Worm (Caenorhabditis elegans) whole organism, young adult: ENCODE results near the gene inpp-5K.

Source experiments
- B0019.2 ChIP-seq: fragments of 200-800 bp; sonication (Bioruptor generic); conservative IDR thresholded peaks from 2 replicates; pipeline ENCODE4 v1.3.6; 2022; ENCODE audit warnings: missing genetic modification reagents, missing genetic modification characterization, missing compliant biosample characterization
- B0035.1 ChIP-seq: sonication (generic microtip); optimal IDR thresholded peaks from 2 replicates; lab custom pipeline; 2016; ENCODE audit warnings: missing genetic modification characterization, mild to moderate bottlenecking, missing compliant biosample characterization, missing genotype, missing genetic modification reagents
- B0261.1 ChIP-seq: sonication (generic microtip); optimal IDR thresholded peaks from 2 replicates; lab custom pipeline; 2016; ENCODE audit warnings: mild to moderate bottlenecking, missing genetic modification characterization, moderate library complexity, missing compliant biosample characterization
- C06A6.2 ChIP-seq: fragments of 200-800 bp; sonication (Bioruptor generic); conservative IDR thresholded peaks from 2 replicates; pipeline ENCODE4 v1.3.6; 2022; ENCODE audit warnings: missing genetic modification characterization, missing compliant biosample characterization
- C17E4.6 ChIP-seq: fragments of 200-800 bp; sonication (Bioruptor generic); IDR thresholded peaks from 2 replicates; pipeline ENCODE4 v1.3.6; 2022; ENCODE audit warnings: missing genetic modification reagents, missing genetic modification characterization, missing compliant biosample characterization
- D2030.7 ChIP-seq: fragments of 200-800 bp; sonication (Bioruptor generic); IDR thresholded peaks from 2 replicates; pipeline ENCODE4 v1.3.6; 2022; ENCODE audit warnings: missing genetic modification reagents, missing genetic modification characterization, missing compliant biosample characterization
- F22D6.2 ChIP-seq: sonication (generic microtip); optimal IDR thresholded peaks from 2 replicates; lab custom pipeline; 2016; ENCODE audit warnings: mild to moderate bottlenecking, missing genetic modification characterization, missing compliant biosample characterization
- F23B12.7 ChIP-seq: sonication (generic microtip); optimal IDR thresholded peaks from 2 replicates; lab custom pipeline; 2017; ENCODE audit warnings: missing genetic modification characterization, mild to moderate bottlenecking, missing compliant biosample characterization, antibody characterized with exemption, moderate library complexity; ENCODE audit not compliant: insufficient read depth
- F37B4.10 ChIP-seq: fragments of 200-800 bp; sonication (Bioruptor generic); IDR thresholded peaks from 2 replicates; pipeline ENCODE4 v1.3.6; 2022; ENCODE audit warnings: missing genetic modification characterization, missing compliant biosample characterization
- F49E8.2 ChIP-seq: sonication (generic microtip); optimal IDR thresholded peaks from 3 replicates; lab custom pipeline; 2017; ENCODE audit warnings: missing genetic modification characterization, mild to moderate bottlenecking, missing compliant biosample characterization, antibody characterized with exemption, moderate library complexity; ENCODE audit not compliant: insufficient read depth
- K12H6.12 ChIP-seq: fragments of 200-800 bp; sonication (Bioruptor generic); optimal IDR thresholded peaks from 2 replicates; lab custom pipeline; 2018; ENCODE audit warnings: mild to moderate bottlenecking, missing genetic modification characterization, missing compliant biosample characterization
- T07F8.4 ChIP-seq: sonication (generic microtip); optimal IDR thresholded peaks from 2 replicates; lab custom pipeline; 2016; ENCODE audit warnings: mild to moderate bottlenecking, missing genetic modification characterization, moderate library complexity, missing compliant biosample characterization
- Y53G8AR.9 ChIP-seq: fragments of 200-800 bp; sonication (Bioruptor generic); conservative IDR thresholded peaks from 2 replicates; pipeline ENCODE4 v1.3.6; 2022; ENCODE audit warnings: missing genetic modification reagents, missing genetic modification characterization, missing compliant biosample characterization
- Y56A3A.18 ChIP-seq: fragments of 200-800 bp; sonication (Bioruptor generic); IDR thresholded peaks from 2 replicates; pipeline ENCODE4 v1.3.6; 2022; ENCODE audit warnings: missing genetic modification reagents, missing genetic modification characterization, missing compliant biosample characterization
- Y67H2A.10 ChIP-seq: fragments of 200-800 bp; sonication (Bioruptor generic); conservative IDR thresholded peaks from 2 replicates; pipeline ENCODE4 v1.3.6; 2022; ENCODE audit warnings: missing genetic modification reagents, missing genetic modification characterization, missing compliant biosample characterization
- Y79H2A.3 ChIP-seq: fragments of 200-800 bp; sonication (Bioruptor generic); conservative IDR thresholded peaks from 2 replicates; pipeline ENCODE4 v1.3.6; 2022; ENCODE audit warnings: missing genetic modification reagents, missing genetic modification characterization, missing compliant biosample characterization
- Y95B8A.8 ChIP-seq: fragments of 200-800 bp; sonication (Bioruptor generic); IDR thresholded peaks from 2 replicates; pipeline ENCODE4 v1.3.6; 2022; ENCODE audit warnings: missing genetic modification reagents, missing genetic modification characterization, missing compliant biosample characterization
- ama-1 ChIP-seq, 3 experiments: fragments of 150-350 bp in 1 of 3; sonication (generic microtip) in 2 of 3; optimal IDR thresholded peaks; 2 replicates each; lab custom pipeline; 2014 to 2018; ENCODE audit warnings: missing biosample characterization in 2 of 3, missing genetic modification characterization in 2 of 3, missing genetic modification reagents in 2 of 3
- attf-3 ChIP-seq: fragments of 200-800 bp; sonication (Bioruptor generic); conservative IDR thresholded peaks from 2 replicates; pipeline ENCODE4 v1.3.6; 2022; ENCODE audit warnings: missing genetic modification reagents, missing genetic modification characterization, missing compliant biosample characterization
- attf-5 ChIP-seq: fragments of 200-800 bp; sonication (Bioruptor generic); optimal IDR thresholded peaks from 2 replicates; lab custom pipeline; 2018; ENCODE audit warnings: mild to moderate bottlenecking, missing genetic modification characterization, missing compliant biosample characterization
- ceh-40 ChIP-seq: fragments of 200-800 bp; sonication (Bioruptor generic); IDR thresholded peaks from 2 replicates; pipeline ENCODE4 v1.3.6; 2022; ENCODE audit warnings: missing genetic modification characterization, missing compliant biosample characterization
- dpl-1 ChIP-seq: fragments of 150-350 bp; optimal IDR thresholded peaks from 2 replicates; lab custom pipeline; 2014; ENCODE audit warnings: missing biosample characterization, missing genetic modification reagents, missing genetic modification characterization
- egl-18 ChIP-seq: fragments of 200-800 bp; sonication (Bioruptor generic); IDR thresholded peaks from 2 replicates; pipeline ENCODE4 v1.3.6; 2022; ENCODE audit warnings: missing genetic modification reagents, missing genetic modification characterization, missing compliant biosample characterization
- ets-4 ChIP-seq: fragments of 200-800 bp; sonication (Bioruptor generic); optimal IDR thresholded peaks from 2 replicates; lab custom pipeline; 2018; ENCODE audit warnings: mild to moderate bottlenecking, missing genetic modification characterization, missing compliant biosample characterization
- fkh-3 ChIP-seq: sonication (generic microtip); optimal IDR thresholded peaks from 2 replicates; lab custom pipeline; 2016; ENCODE audit warnings: mild to moderate bottlenecking, missing genetic modification characterization, missing compliant biosample characterization
- gei-17 ChIP-seq: fragments of 200-800 bp; sonication (Bioruptor generic); optimal IDR thresholded peaks from 2 replicates; lab custom pipeline; 2018; ENCODE audit warnings: mild to moderate bottlenecking, missing genetic modification characterization, missing compliant biosample characterization
- hmg-1.2 ChIP-seq: fragments of 200-800 bp; sonication (Bioruptor generic); IDR thresholded peaks from 2 replicates; pipeline ENCODE4 v1.3.6; 2022; ENCODE audit warnings: missing genetic modification reagents, missing genetic modification characterization, missing compliant biosample characterization
- hsf-1 ChIP-seq: fragments of 200-800 bp; sonication (Bioruptor generic); IDR thresholded peaks from 2 replicates; pipeline ENCODE4 v1.3.6; 2022; ENCODE audit warnings: missing genetic modification reagents, missing genetic modification characterization, missing compliant biosample characterization
- lin-26 ChIP-seq: fragments of 200-800 bp; sonication (Bioruptor generic); IDR thresholded peaks from 2 replicates; pipeline ENCODE4 v1.3.6; 2022; ENCODE audit warnings: missing genetic modification reagents, missing genetic modification characterization, missing compliant biosample characterization
- lin-35 ChIP-seq, 3 experiments: fragments of 150-350 bp in 2 of 3; sonication (generic microtip) in 1 of 3; optimal IDR thresholded peaks; 2 replicates each; lab custom pipeline; 2014 to 2018; ENCODE audit warnings: missing biosample characterization in 3 of 3, missing genetic modification characterization in 3 of 3, missing genetic modification reagents in 3 of 3
- lin-40 ChIP-seq: sonication (generic microtip); optimal IDR thresholded peaks from 2 replicates; lab custom pipeline; 2016; ENCODE audit warnings: missing genetic modification characterization, mild to moderate bottlenecking, missing compliant biosample characterization, missing genotype, missing genetic modification reagents
- lin-54 ChIP-seq: fragments of 200-800 bp; sonication (Bioruptor generic); optimal IDR thresholded peaks from 2 replicates; lab custom pipeline; 2018; ENCODE audit warnings: mild to moderate bottlenecking, missing genetic modification characterization, missing compliant biosample characterization
- lsl-1 ChIP-seq: fragments of 200-800 bp; sonication (Bioruptor generic); optimal IDR thresholded peaks from 2 replicates; lab custom pipeline; 2018; ENCODE audit warnings: mild to moderate bottlenecking, missing genetic modification characterization, moderate library complexity, missing compliant biosample characterization
- madf-10 ChIP-seq: sonication (generic microtip); optimal IDR thresholded peaks from 2 replicates; lab custom pipeline; 2016; ENCODE audit warnings: mild to moderate bottlenecking, missing genetic modification characterization, missing compliant biosample characterization
- madf-8 ChIP-seq: fragments of 200-800 bp; sonication (Bioruptor generic); conservative IDR thresholded peaks from 2 replicates; pipeline ENCODE4 v1.3.6; 2022; ENCODE audit warnings: missing genetic modification reagents, missing genetic modification characterization, missing compliant biosample characterization
- mxl-1 ChIP-seq: sonication (generic microtip); optimal IDR thresholded peaks from 2 replicates; lab custom pipeline; 2016; ENCODE audit warnings: missing genetic modification characterization, missing compliant biosample characterization
- nhr-179 ChIP-seq: sonication (generic microtip); optimal IDR thresholded peaks from 2 replicates; lab custom pipeline; 2016; ENCODE audit warnings: mild to moderate bottlenecking, missing genetic modification characterization, missing compliant biosample characterization
- rec-8 ChIP-seq, 2 experiments: sonication (generic microtip); optimal IDR thresholded peaks; 2 replicates each; lab custom pipeline; 2016; ENCODE audit warnings: mild to moderate bottlenecking in 2 of 2, missing genetic modification characterization in 2 of 2, missing genetic modification reagents in 2 of 2, missing genotype in 2 of 2, missing biosample characterization in 1 of 2, missing compliant biosample characterization in 1 of 2, moderate library complexity in 1 of 2
- snpc-1.3 ChIP-seq: sonication (generic microtip); optimal IDR thresholded peaks from 2 replicates; lab custom pipeline; 2017; ENCODE audit warnings: missing genetic modification characterization, mild to moderate bottlenecking, missing compliant biosample characterization, antibody characterized with exemption, moderate library complexity, missing genotype, missing genetic modification reagents; ENCODE audit not compliant: insufficient read depth
- snpc-3.4 ChIP-seq: sonication (generic microtip); optimal IDR thresholded peaks from 2 replicates; lab custom pipeline; 2017; ENCODE audit warnings: missing genetic modification characterization, mild to moderate bottlenecking, missing compliant biosample characterization, antibody characterized with exemption, moderate library complexity, missing genotype, missing genetic modification reagents
- snpc-4 ChIP-seq, 5 experiments: fragments of 150-350 bp in 1 of 5; sonication (generic microtip) in 4 of 5; optimal IDR thresholded peaks; 2 replicates each; lab custom pipeline; 2014 to 2018; ENCODE audit warnings: missing genetic modification characterization in 5 of 5, missing biosample characterization in 3 of 5, antibody characterized with exemption in 2 of 5, mild to moderate bottlenecking in 2 of 5, missing compliant biosample characterization in 2 of 5, missing genotype in 2 of 5, moderate library complexity in 2 of 5, missing genetic modification reagents in 1 of 5
- sptf-2 ChIP-seq: fragments of 200-800 bp; sonication (Bioruptor generic); optimal IDR thresholded peaks from 2 replicates; lab custom pipeline; 2018; ENCODE audit warnings: mild to moderate bottlenecking, missing genetic modification characterization, missing compliant biosample characterization
- tbx-9 ChIP-seq: sonication (generic microtip); optimal IDR thresholded peaks from 2 replicates; lab custom pipeline; 2016; ENCODE audit warnings: borderline replicate concordance, missing genetic modification characterization, inconsistent platforms, missing compliant biosample characterization
- zim-3 ChIP-seq: sonication (generic microtip); optimal IDR thresholded peaks from 2 replicates; lab custom pipeline; 2017; ENCODE audit warnings: mild to moderate bottlenecking, missing genetic modification characterization, moderate library complexity, missing compliant biosample characterization
- ztf-28 ChIP-seq: fragments of 200-800 bp; sonication (Bioruptor generic); IDR thresholded peaks from 2 replicates; pipeline ENCODE4 v1.3.6; 2022; ENCODE audit warnings: missing genetic modification reagents, missing genetic modification characterization, missing compliant biosample characterization

Gene inpp-5K

DNA sequence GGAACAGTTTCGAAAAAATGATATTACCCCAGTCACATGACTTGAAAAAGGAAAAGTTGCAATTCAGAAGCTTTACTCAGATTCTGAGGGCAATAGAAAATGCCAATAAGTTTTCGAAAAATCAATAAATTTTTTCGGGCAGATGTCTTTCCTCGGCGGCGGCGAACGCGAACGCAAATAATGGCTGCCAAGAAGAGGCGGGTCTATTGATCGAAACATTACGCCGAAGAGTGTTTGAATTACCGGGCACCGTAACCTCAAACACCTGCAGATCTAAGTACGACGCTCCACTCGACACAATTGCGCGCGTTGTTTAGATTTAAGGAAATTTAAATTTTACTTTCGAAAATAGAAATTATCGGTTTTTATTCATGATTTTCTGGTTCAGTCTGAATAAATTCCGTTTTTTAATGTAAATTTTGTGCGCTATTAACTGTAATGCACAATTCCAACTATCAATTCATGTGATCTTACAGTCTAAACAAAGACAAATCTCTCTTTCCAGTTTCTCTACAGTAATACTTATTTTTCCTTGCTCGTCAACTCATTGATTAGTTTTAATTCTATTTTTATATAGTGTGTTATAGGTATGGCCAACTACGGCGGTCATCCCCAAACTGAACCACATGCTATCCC is 2.8 kb upstream of the inpp-5K start, which contains the start of gene prp-8 (continued):
- TF ChIP-seq lsl-1, result peak; percentile 86
- peak; percentile 99 for TF ChIP-seq attf-3 (GFP tag; lab: Robert Waterston, UW)
- TF ChIP-seq madf-10, result peak; percentile 80
- TF ChIP-seq rec-8 (tag; optimal IDR thresholded peaks at IDR 0.05; lab: Kevin White, UChicago), result no peak
- TF ChIP-seq hmg-1.2, result peak; percentile 60
- TF ChIP-seq mxl-1 (tag; lab: Kevin White, UChicago), result no peak
- peak; percentile 3 for TF ChIP-seq snpc-1.3 (tag; lab: Kevin White, UChicago)
- no peak for TF ChIP-seq ztf-28
- TF ChIP-seq lin-26, result no peak
- no peak for TF ChIP-seq C06A6.2 (GFP tag; lab: Robert Waterston, UW)
- TF ChIP-seq K12H6.12, result peak; percentile 72
- TF ChIP-seq T07F8.4, result no peak
- TF ChIP-seq snpc-3.4 (tag; lab: Kevin White, UChicago), result peak; percentile 18
- peak; percentile 98 for TF ChIP-seq attf-5 (GFP tag; lab: Kevin White, UChicago)
- TF ChIP-seq fkh-3 (tag; lab: Kevin White, UChicago), result no peak
- 0 out of 2 replicates have a peak, but pooled peaks have one; percentile 9 for TF ChIP-seq B0019.2
- TF ChIP-seq B0261.1 (tag; lab: Kevin White, UChicago), result peak; percentile 15
- TF ChIP-seq sptf-2, result no peak
- TF ChIP-seq dpl-1, result peak; percentile 79
- peak; percentile 80 for TF ChIP-seq F23B12.7 (tag; lab: Kevin White, UChicago)
- TF ChIP-seq gei-17 (GFP tag; lab: Kevin White, UChicago), result no peak
- TF ChIP-seq lin-54, result peak; percentile 95
- peak; percentile 19 for TF ChIP-seq snpc-4 (GFP tag; optimal IDR thresholded peaks at IDR 0.05; lab: Kevin White, UChicago)
- TF ChIP-seq snpc-4 (tag; optimal IDR thresholded peaks at IDR 0.05; lab: Kevin White, UChicago), result peak in 3 of 4 experiments; percentile 37 to 59 (median 45)
- peak; percentile 46 for TF ChIP-seq D2030.7 (GFP tag; lab: Robert Waterston, UW)
- no peak for TF ChIP-seq Y56A3A.18 (GFP tag; lab: Robert Waterston, UW)
- peak in 1 of 3 experiments; percentile 89 for TF ChIP-seq lin-35 (GFP tag; optimal IDR thresholded peaks at IDR 0.05; lab: Kevin White, UChicago)
- TF ChIP-seq egl-18, result no peak
- TF ChIP-seq Y67H2A.10 (GFP tag; lab: Robert Waterston, UW), result peak; percentile 75; the same call in 1 of the 2 replicates
- TF ChIP-seq nhr-179 (tag; lab: Kevin White, UChicago), result no peak
- no peak for TF ChIP-seq ama-1 (optimal IDR thresholded peaks at IDR 0.05; lab: Kevin White, UChicago)
- no peak for TF ChIP-seq ama-1 (GFP tag; optimal IDR thresholded peaks at IDR 0.05; lab: Kevin White, UChicago)
- TF ChIP-seq F22D6.2 (tag; lab: Kevin White, UChicago), result no peak
- 0 out of 2 replicates have a peak, but pooled peaks have one; percentile 5 for TF ChIP-seq ceh-40 (GFP tag; lab: Robert Waterston, UW)
- no peak for TF ChIP-seq Y79H2A.3 (GFP tag; lab: Robert Waterston, UW)
- no peak for TF ChIP-seq zim-3
- TF ChIP-seq tbx-9 (tag; lab: Kevin White, UChicago), result no peak
- no peak for TF ChIP-seq hsf-1
- no peak for TF ChIP-seq F49E8.2 (tag; lab: Kevin White, UChicago)
- TF ChIP-seq Y95B8A.8 (GFP tag; lab: Robert Waterston, UW), result no peak
- TF ChIP-seq madf-8 (GFP tag; lab: Robert Waterston, UW), result peak; percentile 30
- 0 out of 2 replicates have a peak, but pooled peaks have one; percentile 46 for TF ChIP-seq Y53G8AR.9 (GFP tag; lab: Robert Waterston, UW)
- no peak for TF ChIP-seq C17E4.6
- TF ChIP-seq B0035.1 (tag; lab: Kevin White, UChicago), result no peak
- TF ChIP-seq lin-40 (tag; lab: Kevin White, UChicago), result peak; percentile 76
- TF ChIP-seq F37B4.10, result no peak
- TF ChIP-seq ets-4, result no peak
